Fruit fly (Drosophila melanogaster) whole organism, prepupa: ENCODE data around the gene CG13733.

Source experiments
- Blimp-1 ChIP-seq: fragments of 200-800 bp; sonication (Bioruptor generic); optimal IDR thresholded peaks from 3 replicates; lab custom pipeline; 2017; ENCODE audit warnings: missing biosample characterization, missing genetic modification characterization, mild to moderate bottlenecking, moderate library complexity, missing genetic modification reagents
- CG10669 ChIP-seq: fragments of 200-800 bp; sonication (Bioruptor generic); optimal IDR thresholded peaks from 3 replicates; lab custom pipeline; 2018; ENCODE audit warnings: missing biosample characterization, mild to moderate bottlenecking, missing genetic modification characterization, moderate library complexity
- CG11294 ChIP-seq: fragments of 200-800 bp; sonication (Bioruptor generic); IDR thresholded peaks from 2 replicates; pipeline ENCODE4 v1.3.6; 2022; ENCODE audit warnings: missing biosample characterization, missing genetic modification characterization
- CG11762 ChIP-seq: fragments of 200-800 bp; sonication (Bioruptor generic); optimal IDR thresholded peaks from 3 replicates; lab custom pipeline; 2016; ENCODE audit warnings: missing biosample characterization, missing genetic modification characterization; ENCODE audit not compliant: insufficient read depth
- CG15336 ChIP-seq: fragments of 200-800 bp; sonication (Bioruptor generic); IDR thresholded peaks from 2 replicates; pipeline ENCODE4 v1.3.6; 2022; ENCODE audit warnings: missing biosample characterization, missing genetic modification characterization
- CG1621 ChIP-seq: fragments of 200-800 bp; sonication (Bioruptor generic); optimal IDR thresholded peaks from 3 replicates; lab custom pipeline; 2018; ENCODE audit warnings: missing biosample characterization, mild to moderate bottlenecking, missing genetic modification characterization
- CG31627 ChIP-seq: fragments of 200-800 bp; sonication (Bioruptor generic); optimal IDR thresholded peaks from 3 replicates; lab custom pipeline; 2016; ENCODE audit warnings: missing biosample characterization, missing genetic modification characterization
- CG32006 ChIP-seq: fragments of 200-800 bp; sonication (Bioruptor generic); optimal IDR thresholded peaks from 3 replicates; lab custom pipeline; 2017; ENCODE audit warnings: missing biosample characterization, mild to moderate bottlenecking, missing genetic modification characterization
- CG3919 ChIP-seq: fragments of 200-800 bp; sonication (Bioruptor generic); optimal IDR thresholded peaks from 3 replicates; lab custom pipeline; 2016; ENCODE audit warnings: missing biosample characterization, missing genetic modification characterization
- CG4318 ChIP-seq: fragments of 200-800 bp; sonication (Bioruptor generic); optimal IDR thresholded peaks from 3 replicates; lab custom pipeline; 2017; ENCODE audit warnings: missing biosample characterization, mild to moderate bottlenecking, missing genetic modification characterization
- CG6163 ChIP-seq: fragments of 200-800 bp; sonication (Bioruptor generic); IDR thresholded peaks from 3 replicates; pipeline ENCODE4 v1.3.6; 2022; ENCODE audit warnings: missing biosample characterization, missing genetic modification characterization
- CG6276 ChIP-seq: fragments of 200-800 bp; sonication (Bioruptor generic); optimal IDR thresholded peaks from 2 replicates; lab custom pipeline; 2017; ENCODE audit warnings: missing biosample characterization, mild to moderate bottlenecking, missing genetic modification characterization
- CG8119 ChIP-seq: fragments of 200-800 bp; sonication (Bioruptor generic); IDR thresholded peaks from 3 replicates; pipeline ENCODE4 v1.3.6; 2022; ENCODE audit warnings: missing biosample characterization, missing genetic modification characterization
- CG8319 ChIP-seq: fragments of 200-800 bp; sonication (Bioruptor generic); optimal IDR thresholded peaks from 3 replicates; lab custom pipeline; 2016; ENCODE audit warnings: missing biosample characterization, missing genetic modification characterization
- CG8632 ChIP-seq: fragments of 200-800 bp; sonication (Bioruptor generic); optimal IDR thresholded peaks from 3 replicates; lab custom pipeline; 2016; ENCODE audit warnings: missing biosample characterization, missing genetic modification characterization
- CG9139 ChIP-seq: fragments of 200-800 bp; sonication (Bioruptor generic); optimal IDR thresholded peaks from 3 replicates; lab custom pipeline; 2017; ENCODE audit warnings: missing biosample characterization, mild to moderate bottlenecking, missing genetic modification characterization
- Eip75B ChIP-seq: fragments of 200-800 bp; sonication (Bioruptor generic); optimal IDR thresholded peaks from 3 replicates; lab custom pipeline; 2016; ENCODE audit warnings: missing biosample characterization, missing genetic modification characterization
- Eip78C ChIP-seq: fragments of 200-800 bp; sonication (Bioruptor generic); peaks from one replicate; lab custom pipeline; 2016; ENCODE audit warnings: missing biosample characterization, missing genetic modification characterization
- Eip93F ChIP-seq: fragments of 200-800 bp; sonication (Bioruptor generic); optimal IDR thresholded peaks from 2 replicates; lab custom pipeline; 2016; ENCODE audit warnings: missing biosample characterization, mild to moderate bottlenecking, missing genetic modification characterization
- Ets96B ChIP-seq: fragments of 200-800 bp; optimal IDR thresholded peaks from 2 replicates; lab custom pipeline; 2019; ENCODE audit warnings: missing biosample characterization, mild to moderate bottlenecking, missing genetic modification characterization, moderate library complexity
- Gug ChIP-seq: fragments of 200-800 bp; sonication (Bioruptor generic); IDR thresholded peaks from 2 replicates; pipeline ENCODE4 v1.3.6; 2022; ENCODE audit warnings: missing biosample characterization, missing genetic modification characterization
- Hr38 ChIP-seq: sonication (Bioruptor generic); optimal IDR thresholded peaks from 2 replicates; lab custom pipeline; 2016; ENCODE audit warnings: missing biosample characterization, missing genetic modification characterization
- Met ChIP-seq: fragments of 200-800 bp; sonication (Bioruptor generic); optimal IDR thresholded peaks from 3 replicates; lab custom pipeline; 2016; ENCODE audit warnings: missing biosample characterization, missing genetic modification characterization
- Smox ChIP-seq: fragments of 200-800 bp; sonication (Bioruptor generic); optimal IDR thresholded peaks from 3 replicates; lab custom pipeline; 2016; ENCODE audit warnings: missing biosample characterization, missing genetic modification characterization
- Sox102F ChIP-seq: fragments of 200-800 bp; sonication (Bioruptor generic); optimal IDR thresholded peaks from 2 replicates; lab custom pipeline; 2016; ENCODE audit warnings: missing biosample characterization, mild to moderate bottlenecking, missing genetic modification characterization
- Sox14 ChIP-seq: fragments of 200-800 bp; sonication (Bioruptor generic); optimal IDR thresholded peaks from 3 replicates; lab custom pipeline; 2016; ENCODE audit warnings: missing biosample characterization, missing genetic modification characterization
- Sox15 ChIP-seq: fragments of 200-800 bp; sonication (Bioruptor generic); optimal IDR thresholded peaks from 3 replicates; lab custom pipeline; 2016; ENCODE audit warnings: missing biosample characterization, missing genetic modification characterization
- achi ChIP-seq: fragments of 200-800 bp; sonication (Bioruptor generic); optimal IDR thresholded peaks from 3 replicates; lab custom pipeline; 2016; ENCODE audit warnings: missing biosample characterization, missing genetic modification characterization
- acj6 ChIP-seq: fragments of 200-800 bp; sonication (Bioruptor generic); optimal IDR thresholded peaks from 3 replicates; lab custom pipeline; 2016; ENCODE audit warnings: missing biosample characterization, missing genetic modification characterization
- cyc ChIP-seq: fragments of 200-800 bp; sonication (Bioruptor generic); optimal IDR thresholded peaks from 3 replicates; lab custom pipeline; 2016; ENCODE audit warnings: missing biosample characterization, missing genetic modification characterization
- dac ChIP-seq: fragments of 200-800 bp; sonication (Bioruptor generic); optimal IDR thresholded peaks from 2 replicates; lab custom pipeline; 2017; ENCODE audit warnings: missing biosample characterization, mild to moderate bottlenecking, missing genetic modification characterization
- dsx ChIP-seq: fragments of 200-800 bp; optimal IDR thresholded peaks from 3 replicates; lab custom pipeline; 2019; ENCODE audit warnings: missing biosample characterization, mild to moderate bottlenecking, missing genetic modification characterization, moderate library complexity; ENCODE audit not compliant: poor library complexity, severe bottlenecking
- eg ChIP-seq: fragments of 200-800 bp; sonication (Bioruptor generic); IDR thresholded peaks from 3 replicates; pipeline ENCODE4 v1.3.6; 2022; ENCODE audit warnings: missing biosample characterization, missing genetic modification characterization
- fd59A ChIP-seq: fragments of 200-800 bp; sonication (Bioruptor generic); optimal IDR thresholded peaks from 2 replicates; lab custom pipeline; 2017; ENCODE audit warnings: missing biosample characterization, mild to moderate bottlenecking, missing genetic modification characterization, missing genetic modification reagents
- fd85E ChIP-seq: fragments of 200-800 bp; sonication (Bioruptor generic); optimal IDR thresholded peaks from 3 replicates; lab custom pipeline; 2016; ENCODE audit warnings: missing biosample characterization, missing genetic modification characterization
- fkh ChIP-seq: fragments of 200-800 bp; sonication (Bioruptor generic); optimal IDR thresholded peaks from 3 replicates; lab custom pipeline; 2017; ENCODE audit warnings: missing biosample characterization, mild to moderate bottlenecking, missing genetic modification characterization, moderate library complexity
- pdm3 ChIP-seq: fragments of 200-800 bp; sonication (Bioruptor generic); optimal IDR thresholded peaks from 3 replicates; lab custom pipeline; 2016; ENCODE audit warnings: missing biosample characterization, missing genetic modification characterization
- spab ChIP-seq: fragments of 200-800 bp; sonication (Bioruptor generic); optimal IDR thresholded peaks from 2 replicates; lab custom pipeline; 2017; ENCODE audit warnings: missing biosample characterization, mild to moderate bottlenecking, missing genetic modification characterization, missing genetic modification reagents
- ss ChIP-seq, 2 experiments: fragments of 200-800 bp; sonication (Bioruptor generic); optimal IDR thresholded peaks; 2 replicates in 1 of 2; 3 replicates in 1 of 2; lab custom pipeline; 2017 to 2018; ENCODE audit warnings: mild to moderate bottlenecking in 2 of 2, missing biosample characterization in 2 of 2, missing genetic modification characterization in 2 of 2, moderate library complexity in 1 of 2
- svp ChIP-seq: fragments of 200-800 bp; sonication (Bioruptor generic); peaks from one replicate; lab custom pipeline; 2016; ENCODE audit warnings: missing biosample characterization, missing genetic modification characterization
- topi ChIP-seq: fragments of 200-800 bp; sonication (Bioruptor generic); optimal IDR thresholded peaks from 3 replicates; lab custom pipeline; 2016; ENCODE audit warnings: missing biosample characterization, missing genetic modification characterization
- vri ChIP-seq: fragments of 200-800 bp; sonication (Bioruptor generic); optimal IDR thresholded peaks from 3 replicates; lab custom pipeline; 2016; ENCODE audit warnings: missing biosample characterization, mild to moderate bottlenecking, missing genetic modification characterization

The CG13733 gene

dm6 chr3L:17486794-17487726 lies 8.3 kb upstream of the CG13733 start, which contains the start of gene Oatp74D (continued):
- TF ChIP-seq Sox102F (GFP tag; lab: Kevin White, UChicago) (peak; percentile 71), Smox (GFP tag; lab: Kevin White, UChicago) (peak; percentile 73), fd85E (GFP tag; lab: Kevin White, UChicago) (no peak), CG9139 (GFP tag; lab: Kevin White, UChicago) (peak; percentile 17), Sox14 (peak; percentile 46), CG4318 (GFP tag; lab: Kevin White, UChicago) (no peak), Eip78C (GFP tag; lab: Kevin White, UChicago) (peak; percentile 90), CG8319 (GFP tag; lab: Kevin White, UChicago) (peak; percentile 8), fd59A (GFP tag; lab: Kevin White, UChicago) (no peak), achi (GFP tag; lab: Kevin White, UChicago) (peak; percentile 49), CG32006 (GFP tag; lab: Kevin White, UChicago) (peak; percentile 39)

- no peak for TF ChIP-seq CG11294
- no peak for TF ChIP-seq Ets96B (tag; lab: Kevin White, UChicago)
- no peak for TF ChIP-seq Gug (GFP tag; lab: Robert Waterston, UW)
- no peak for TF ChIP-seq Met
- no peak for TF ChIP-seq CG6276
- TF ChIP-seq Eip78C (GFP tag; lab: Kevin White, UChicago): no peak
- TF ChIP-seq CG32006 (GFP tag; lab: Kevin White, UChicago): no peak
- TF ChIP-seq vri (GFP tag; lab: Kevin White, UChicago): no peak
- no peak for TF ChIP-seq fd85E (GFP tag; lab: Kevin White, UChicago)
- no peak for TF ChIP-seq Sox14
- no peak for TF ChIP-seq acj6 (GFP tag; lab: Kevin White, UChicago)
- no peak for TF ChIP-seq achi (GFP tag; lab: Kevin White, UChicago)
- no peak for TF ChIP-seq CG11762 (GFP tag; lab: Kevin White, UChicago)
- no peak for TF ChIP-seq svp (GFP tag; lab: Kevin White, UChicago)
- no peak for TF ChIP-seq Eip75B (GFP tag; lab: Kevin White, UChicago)
- TF ChIP-seq Sox15 (GFP tag; lab: Kevin White, UChicago): no peak
- no peak for TF ChIP-seq CG3919
- no peak for TF ChIP-seq pdm3
Measured at dm6 chr3L:17486130-17486529, 7.4 kb upstream of the CG13733 start, which contains the start of gene CG6333. TSS of gene CG6333 (minus strand) at chr3L:17486230.

- peak; percentile 87 for TF ChIP-seq svp (GFP tag; lab: Kevin White, UChicago)
- peak; percentile 50 for TF ChIP-seq CG10669 (GFP tag; lab: Kevin White, UChicago)
- no peak for TF ChIP-seq CG8319 (GFP tag; lab: Kevin White, UChicago)
- peak; percentile 56 for TF ChIP-seq CG3919
- peak; percentile 44 for TF ChIP-seq Blimp-1 (GFP tag; lab: Kevin White, UChicago)
- TF ChIP-seq Gug (GFP tag; lab: Robert Waterston, UW): no peak; the same call in none of the 2 replicates
- peak; percentile 66 for TF ChIP-seq CG32006 (GFP tag; lab: Kevin White, UChicago)
- TF ChIP-seq Sox14: peak; percentile 40
- TF ChIP-seq dac: no peak
- peak; percentile 70 for TF ChIP-seq Met
- TF ChIP-seq CG8632 (GFP tag; lab: Kevin White, UChicago): peak; percentile 69
- peak; percentile 57; the same call in 2 of the 3 replicates for TF ChIP-seq CG8119 (GFP tag; lab: Robert Waterston, UW)
- peak; percentile 45 for TF ChIP-seq cyc (GFP tag; lab: Kevin White, UChicago)
- peak; percentile 68 for TF ChIP-seq CG9139 (GFP tag; lab: Kevin White, UChicago)
- TF ChIP-seq CG1621 (tag; lab: Kevin White, UChicago): peak; percentile 62
- TF ChIP-seq acj6 (GFP tag; lab: Kevin White, UChicago): no peak
- TF ChIP-seq fkh (GFP tag; lab: Kevin White, UChicago): peak; percentile 96
- peak in 1 of 2 experiments; percentile 80 for TF ChIP-seq ss (GFP tag; optimal IDR thresholded peaks at IDR 0.05; lab: Kevin White, UChicago)
- peak; percentile 43 for TF ChIP-seq CG31627 (GFP tag; lab: Kevin White, UChicago)
- peak; percentile 64; the same call in 2 of the 3 replicates for TF ChIP-seq CG6163
- TF ChIP-seq Sox15 (GFP tag; lab: Kevin White, UChicago): no peak
- peak; percentile 31 for TF ChIP-seq CG11762 (GFP tag; lab: Kevin White, UChicago)
- TF ChIP-seq fd59A (GFP tag; lab: Kevin White, UChicago): no peak
- TF ChIP-seq Hr38: no peak
- peak; percentile 49 for TF ChIP-seq dsx (GFP tag; lab: Kevin White, UChicago)
- TF ChIP-seq eg (GFP tag; lab: Robert Waterston, UW): peak; percentile 45; the same call in 2 of the 3 replicates
- TF ChIP-seq Eip75B (GFP tag; lab: Kevin White, UChicago): peak; percentile 54
- no peak for TF ChIP-seq spab (GFP tag; lab: Kevin White, UChicago)
- TF ChIP-seq topi (GFP tag; lab: Kevin White, UChicago): peak; percentile 53
- peak; percentile 21 for TF ChIP-seq Ets96B (tag; lab: Kevin White, UChicago)
- TF ChIP-seq CG15336 (GFP tag; lab: Robert Waterston, UW): peak; percentile 53; the same call in 1 of the 2 replicates
- TF ChIP-seq Eip93F (GFP tag; lab: Kevin White, UChicago): peak; percentile 49
Measured at dm6 chr3L:17485280-17485792, 6.6 kb upstream of the CG13733 start.
